Worm (Caenorhabditis elegans): ENCODE data around the gene C34F11.2.

ce11 chrII:5191766-5192165, 20.3 kb upstream of the C34F11.2 start:
- TF ChIP-seq fos-1 (tag; optimal IDR thresholded peaks at IDR 0.05) (peak; percentile 97), elt-3 (tag; optimal IDR thresholded peaks at IDR 0.05) (no peak), egl-27 (tag; optimal IDR thresholded peaks at IDR 0.05) (no peak), peb-1 (tag; optimal IDR thresholded peaks at IDR 0.05) (no peak), nhr-12 (tag; optimal IDR thresholded peaks at IDR 0.05) (no peak), nhr-10 (tag; optimal IDR thresholded peaks at IDR 0.05) (no peak), zag-1 (tag; optimal IDR thresholded peaks at IDR 0.05) (no peak), lsy-2 (tag; optimal IDR thresholded peaks at IDR 0.05) (no peak), ztf-11 (tag; optimal IDR thresholded peaks at IDR 0.05) (no peak), snpc-4 (tag; optimal IDR thresholded peaks at IDR 0.05) (no peak), lin-39 (tag; optimal IDR thresholded peaks at IDR 0.05) (no peak), nhr-6 (tag; optimal IDR thresholded peaks at IDR 0.05) (no peak), nhr-25 (tag; optimal IDR thresholded peaks at IDR 0.05) (no peak)
